Fruit fly (Drosophila melanogaster): ENCODE data around the gene CG17032.

CG17032 gene

dm6 chr3L:15940823-15941222, 17.8 kb upstream of the CG17032 start:
- TF ChIP-seq rn (GFP tag; IDR thresholded peaks at IDR 0.05) (peak; percentile 88), CG4496 (GFP tag; IDR thresholded peaks at IDR 0.05) (peak; percentile 97), CG17806 (tag; optimal IDR thresholded peaks at IDR 0.05) (no peak), gl (tag; optimal IDR thresholded peaks at IDR 0.05) (no peak), CG14655 (GFP tag; optimal IDR thresholded peaks at IDR 0.05) (peak; percentile 90), fd96Ca (GFP tag; IDR thresholded peaks at IDR 0.05) (peak; percentile 91), Pif1B (GFP tag; optimal IDR thresholded peaks at IDR 0.05) (peak; percentile 87), CG34367 (tag; optimal IDR thresholded peaks at IDR 0.05) (peak; percentile 83), CG13204 (GFP tag; optimal IDR thresholded peaks at IDR 0.05) (peak; percentile 68), Ets98B (GFP tag; IDR thresholded peaks at IDR 0.05) (peak; percentile 96), CG8301 (tag; optimal IDR thresholded peaks at IDR 0.05) (peak; percentile 92), CG32121 (GFP tag; IDR thresholded peaks at IDR 0.05) (peak; percentile 95), Snoo (tag; optimal IDR thresholded peaks at IDR 0.05) (peak; percentile 95), CG15710 (tag; optimal IDR thresholded peaks at IDR 0.05) (peak; percentile 88), EcR (GFP tag; optimal IDR thresholded peaks at IDR 0.05) (no peak), Pif1A (GFP tag; optimal IDR thresholded peaks at IDR 0.05) (peak; percentile 78), D1 (tag; optimal IDR thresholded peaks at IDR 0.05) (no peak), CG12605 (GFP tag; IDR thresholded peaks at IDR 0.05) (peak; percentile 90), CG9948 (tag; optimal IDR thresholded peaks at IDR 0.05) (peak; percentile 76), CG10348 (GFP tag; IDR thresholded peaks at IDR 0.05) (peak; percentile 81), CG8159 (tag; optimal IDR thresholded peaks at IDR 0.05) (peak; percentile 86)

DNA sequence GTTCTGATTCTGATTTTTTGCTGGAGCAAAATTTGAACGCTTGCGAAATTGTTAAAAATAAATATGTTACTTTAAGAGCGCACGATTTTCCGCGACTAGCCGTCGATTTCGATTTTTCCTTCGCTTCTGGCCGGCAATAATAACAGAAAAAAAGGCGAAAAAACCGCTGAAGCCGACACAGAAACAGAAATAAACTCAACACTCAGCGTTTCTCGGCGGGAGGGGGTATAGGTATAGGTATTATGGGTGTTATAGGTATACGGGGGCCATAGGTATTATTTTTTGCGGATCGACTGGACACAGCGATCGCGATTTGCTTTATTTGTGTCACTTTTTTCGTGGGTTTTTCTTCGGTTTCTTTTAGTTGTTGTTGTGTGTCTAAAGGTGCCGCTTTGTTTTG, 6.4 kb upstream of the CG17032 start:
- TF ChIP-seq Ets98B (GFP tag; IDR thresholded peaks at IDR 0.05) (no peak), fd96Ca (GFP tag; IDR thresholded peaks at IDR 0.05) (peak; percentile 13; the same call in 1 of the 3 replicates)

DNA sequence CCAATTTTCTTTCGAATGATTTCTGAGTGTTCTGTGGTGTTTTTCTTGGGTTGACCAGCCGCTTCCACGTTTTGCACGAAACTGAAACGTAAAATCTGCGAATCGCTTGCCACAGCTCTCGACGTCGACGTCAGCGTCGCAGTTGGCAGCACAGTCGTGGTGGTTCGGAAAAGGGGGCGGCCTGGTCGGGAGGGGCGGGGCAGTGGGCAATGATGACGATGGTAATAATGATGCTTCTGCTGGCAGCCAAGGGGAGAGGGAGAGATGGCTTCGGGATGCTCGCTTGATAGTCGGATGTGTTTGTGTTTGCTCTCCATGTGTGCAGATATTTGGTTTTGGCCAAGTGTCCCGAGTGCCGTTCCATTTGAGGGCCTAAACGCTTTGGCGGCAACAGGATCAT, 5.7 kb upstream of the CG17032 start:
- TF ChIP-seq D1 (tag; optimal IDR thresholded peaks at IDR 0.05) (no peak), CG14655 (GFP tag; optimal IDR thresholded peaks at IDR 0.05) (no peak), CG13204 (GFP tag; optimal IDR thresholded peaks at IDR 0.05) (peak; percentile 75), Pif1A (GFP tag; optimal IDR thresholded peaks at IDR 0.05) (no peak), CG4496 (GFP tag; IDR thresholded peaks at IDR 0.05) (peak; percentile 75), CG12605 (GFP tag; IDR thresholded peaks at IDR 0.05) (peak; percentile 45; the same call in 1 of the 2 replicates), EcR (GFP tag; optimal IDR thresholded peaks at IDR 0.05) (peak; percentile 28), fd96Ca (GFP tag; IDR thresholded peaks at IDR 0.05) (no peak), CG32121 (GFP tag; IDR thresholded peaks at IDR 0.05) (peak; percentile 56), CG10348 (GFP tag; IDR thresholded peaks at IDR 0.05) (0 out of 2 replicates have a peak, but pooled peaks have one; percentile 13), CG9948 (tag; optimal IDR thresholded peaks at IDR 0.05) (no peak), rn (GFP tag; IDR thresholded peaks at IDR 0.05) (no peak), gl (tag; optimal IDR thresholded peaks at IDR 0.05) (no peak), CG8159 (tag; optimal IDR thresholded peaks at IDR 0.05) (no peak), CG15710 (tag; optimal IDR thresholded peaks at IDR 0.05) (no peak), Pif1B (GFP tag; optimal IDR thresholded peaks at IDR 0.05) (no peak), CG8301 (tag; optimal IDR thresholded peaks at IDR 0.05) (no peak)

DNA sequence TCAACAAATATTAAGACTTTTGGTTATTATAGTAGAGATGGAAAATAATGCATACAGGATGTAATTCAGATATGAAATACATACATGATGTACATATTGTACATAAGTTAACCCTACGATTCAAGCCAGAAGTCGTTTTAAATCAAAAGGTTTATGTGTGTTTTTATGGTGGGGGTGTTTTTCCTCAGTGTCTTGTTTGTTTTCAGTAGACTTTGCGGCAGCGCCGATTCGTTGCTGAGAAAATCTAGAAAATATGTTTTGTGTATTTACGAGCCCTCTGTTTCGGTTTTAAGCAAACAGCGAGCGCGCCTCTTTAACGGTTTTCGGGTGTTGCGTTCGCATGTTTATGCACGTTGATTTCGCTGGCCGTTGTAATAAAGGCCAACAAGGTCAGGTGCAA, 4.8 kb upstream of the CG17032 start:
- no peak for TF ChIP-seq CG32121 (GFP tag; IDR thresholded peaks at IDR 0.05)
- TF ChIP-seq Pif1A (GFP tag; optimal IDR thresholded peaks at IDR 0.05) = no peak
- TF ChIP-seq rn (GFP tag; IDR thresholded peaks at IDR 0.05) = no peak

- TF ChIP-seq D1 (tag; optimal IDR thresholded peaks at IDR 0.05) = peak; percentile 73
- no peak for TF ChIP-seq CG12605 (GFP tag; IDR thresholded peaks at IDR 0.05)
Measured at dm6 chr3L:15954784-15955427, 3.7 kb upstream of the CG17032 start, which contains the start of the genes Pka-C3 and GXIVsPLA2. TSS of gene Pka-C3 (minus strand) at chr3L:15954797. TSS of gene GXIVsPLA2 (plus strand) at chr3L:15955096.

DNA sequence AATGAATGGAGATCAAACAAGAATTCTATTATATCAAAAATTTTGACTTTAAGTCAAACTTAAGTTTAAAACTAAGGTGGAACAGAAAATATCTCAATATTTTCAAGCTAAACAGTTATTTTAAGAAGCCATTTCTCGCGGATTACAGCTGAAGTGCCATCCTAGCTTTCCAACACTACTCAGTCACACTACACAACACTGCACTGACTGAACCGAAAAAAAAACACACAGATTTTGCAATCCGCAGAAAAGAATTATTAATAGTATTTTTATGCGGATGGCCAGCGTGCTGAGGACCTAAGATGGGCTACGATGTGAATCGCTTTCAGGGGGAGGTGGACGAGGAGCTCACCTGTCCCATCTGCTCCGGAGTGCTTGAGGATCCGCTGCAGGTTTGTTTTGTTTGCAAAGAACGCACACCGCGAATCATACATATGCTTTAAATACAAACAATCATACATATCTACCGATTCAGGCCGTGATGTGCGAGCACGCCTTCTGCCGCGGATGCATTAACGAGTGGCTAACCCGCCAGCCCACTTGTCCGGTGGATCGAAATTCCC, 2.1 kb upstream of the CG17032 start, which contains the start of gene elgi:
Gene elgi, plus strand, starts transcription at position 103 of the 563 bp plus-strand sequence.
- TF ChIP-seq D1 (tag; optimal IDR thresholded peaks at IDR 0.05) (no peak), gl (tag; optimal IDR thresholded peaks at IDR 0.05) (peak; percentile 29), Snoo (tag; optimal IDR thresholded peaks at IDR 0.05) (peak; percentile 52), CG8301 (tag; optimal IDR thresholded peaks at IDR 0.05) (peak; percentile 22), Ets98B (GFP tag; IDR thresholded peaks at IDR 0.05) (peak; percentile 13; the same call in 1 of the 2 replicates), CG34367 (tag; optimal IDR thresholded peaks at IDR 0.05) (peak; percentile 35), CG32121 (GFP tag; IDR thresholded peaks at IDR 0.05) (no peak), Pif1B (GFP tag; optimal IDR thresholded peaks at IDR 0.05) (peak; percentile 64), EcR (GFP tag; optimal IDR thresholded peaks at IDR 0.05) (peak; percentile 14), CG17806 (tag; optimal IDR thresholded peaks at IDR 0.05) (peak; percentile 2), rn (GFP tag; IDR thresholded peaks at IDR 0.05) (no peak), CG15710 (tag; optimal IDR thresholded peaks at IDR 0.05) (peak; percentile 45)
